Fruit fly (Drosophila melanogaster) whole organism, adult: Measurements from ENCODE around the gene Utx.

ENCODE experiments used
- CG11617 ChIP-seq: fragments of 200-800 bp; sonication (Bioruptor generic); optimal IDR thresholded peaks from 2 replicates; lab custom pipeline; 2017; ENCODE audit warnings: mild to moderate bottlenecking, missing biosample characterization, missing genetic modification reagents, missing genetic modification characterization
- CG12768 ChIP-seq: fragments of 200-800 bp; sonication (Bioruptor generic); optimal IDR thresholded peaks from 2 replicates; lab custom pipeline; 2017; ENCODE audit warnings: missing biosample characterization, missing genetic modification characterization, mild to moderate bottlenecking, moderate library complexity, missing genetic modification reagents
- CG1620 ChIP-seq: fragments of 200-800 bp; sonication (Bioruptor generic); optimal IDR thresholded peaks from 2 replicates; lab custom pipeline; 2016; ENCODE audit warnings: missing biosample characterization, missing genetic modification characterization
- CG33017 ChIP-seq: fragments of 200-800 bp; sonication (Bioruptor generic); optimal IDR thresholded peaks from 2 replicates; lab custom pipeline; 2018; ENCODE audit warnings: missing biosample characterization, mild to moderate bottlenecking, missing genetic modification characterization, moderate library complexity
- CG5204 ChIP-seq: fragments of 200-800 bp; sonication (Bioruptor generic); optimal IDR thresholded peaks from 2 replicates; lab custom pipeline; 2016; ENCODE audit warnings: missing biosample characterization, missing genetic modification characterization
- CG7045 ChIP-seq: fragments of 200-800 bp; sonication (Bioruptor generic); optimal IDR thresholded peaks from 2 replicates; lab custom pipeline; 2017; ENCODE audit warnings: missing biosample characterization, mild to moderate bottlenecking, missing genetic modification characterization
- CG7101 ChIP-seq: fragments of 200-800 bp; sonication (Bioruptor generic); optimal IDR thresholded peaks from 2 replicates; lab custom pipeline; 2018; ENCODE audit warnings: missing biosample characterization, mild to moderate bottlenecking, missing genetic modification characterization, moderate library complexity
- Hr96 ChIP-seq: fragments of 200-800 bp; sonication (Bioruptor generic); optimal IDR thresholded peaks from 2 replicates; lab custom pipeline; 2016; ENCODE audit warnings: missing biosample characterization, missing genetic modification characterization
- Mnt ChIP-seq: fragments of 200-800 bp; sonication (Bioruptor generic); optimal IDR thresholded peaks from 2 replicates; lab custom pipeline; 2016; ENCODE audit warnings: missing biosample characterization, mild to moderate bottlenecking, missing genetic modification characterization
- bab1 ChIP-seq: fragments of 200-800 bp; sonication (Bioruptor generic); optimal IDR thresholded peaks from 3 replicates; lab custom pipeline; 2019; ENCODE audit warnings: missing biosample characterization, mild to moderate bottlenecking, missing genetic modification characterization, moderate library complexity
- cic ChIP-seq: fragments of 200-800 bp; sonication (Bioruptor generic); optimal IDR thresholded peaks from 2 replicates; lab custom pipeline; 2017; ENCODE audit warnings: missing biosample characterization, mild to moderate bottlenecking, missing genetic modification characterization, moderate library complexity
- kay ChIP-seq: fragments of 200-800 bp; sonication (Bioruptor generic); peaks from one replicate; lab custom pipeline; 2016; ENCODE audit warnings: missing biosample characterization, missing genetic modification characterization, borderline replicate concordance
- pad ChIP-seq: fragments of 200-800 bp; sonication (Bioruptor generic); optimal IDR thresholded peaks from 3 replicates; lab custom pipeline; 2017; ENCODE audit warnings: missing biosample characterization, missing genetic modification characterization, mild to moderate bottlenecking, moderate library complexity, missing genetic modification reagents
- tj ChIP-seq: fragments of 200-800 bp; sonication (Bioruptor generic); optimal IDR thresholded peaks from 3 replicates; lab custom pipeline; 2017; ENCODE audit warnings: missing biosample characterization, mild to moderate bottlenecking, missing genetic modification characterization, moderate library complexity

DNA sequence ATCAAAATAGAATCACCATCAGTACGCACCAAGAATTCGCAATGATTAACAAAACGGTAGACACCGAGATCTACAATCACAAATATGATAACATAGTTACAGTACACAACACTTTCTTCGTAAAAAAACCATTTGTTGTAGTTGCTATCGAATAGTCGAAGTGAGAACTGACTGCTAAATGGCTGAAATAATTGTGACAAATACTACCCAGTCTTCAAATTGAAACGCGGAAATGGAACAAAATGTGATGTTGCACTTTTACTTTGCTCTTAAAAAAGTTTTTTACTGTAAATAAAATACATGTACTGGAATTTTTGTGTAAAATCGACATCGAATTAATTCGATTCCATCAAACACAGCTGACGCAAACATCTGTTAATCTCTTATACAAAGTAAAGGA is 47.1 kb downstream of the Utx start, which contains the start of gene ova:
- no peak for TF ChIP-seq CG7101
- TF ChIP-seq kay (GFP tag; lab: Kevin White, UChicago): no peak
- no peak for TF ChIP-seq CG5204 (GFP tag; lab: Kevin White, UChicago)
- no peak for TF ChIP-seq CG12768 (GFP tag; lab: Kevin White, UChicago)
- TF ChIP-seq bab1 (GFP tag; lab: Kevin White, UChicago): no peak
- TF ChIP-seq Hr96 (GFP tag; lab: Kevin White, UChicago): no peak
- TF ChIP-seq cic: no peak
- no peak for TF ChIP-seq CG33017
- TF ChIP-seq tj: no peak
- TF ChIP-seq CG11617 (GFP tag; lab: Kevin White, UChicago): no peak
- no peak for TF ChIP-seq CG1620
- no peak for TF ChIP-seq pad (GFP tag; lab: Kevin White, UChicago)
- no peak for TF ChIP-seq CG7045 (GFP tag; lab: Kevin White, UChicago)
- TF ChIP-seq Mnt (GFP tag; lab: Kevin White, UChicago): no peak
